Fruit fly (Drosophila melanogaster) whole organism, embryonic: Measurements from ENCODE around the gene fusl.
A peak's percentile ranks its signal among the peaks of the same experiment; 100 is the strongest.

ENCODE experiments used
- CG10321 ChIP-seq: fragments of 200-800 bp; sonication (Bioruptor generic); IDR thresholded peaks from 2 replicates; pipeline ENCODE4 v1.3.6; 2022; ENCODE audit warnings: missing biosample characterization, missing genetic modification characterization
- CG10979 ChIP-seq: fragments of 200-800 bp; sonication (Bioruptor generic); optimal IDR thresholded peaks from 2 replicates; lab custom pipeline; 2018; ENCODE audit warnings: missing biosample characterization, mild to moderate bottlenecking, missing genetic modification characterization, moderate library complexity
- CG11247 ChIP-seq: fragments of 200-800 bp; sonication (Bioruptor generic); IDR thresholded peaks from 2 replicates; pipeline ENCODE4 v1.3.6; 2022; ENCODE audit warnings: missing biosample characterization, missing genetic modification characterization
- CG12071 ChIP-seq: fragments of 200-800 bp; sonication (Bioruptor generic); optimal IDR thresholded peaks from 3 replicates; lab custom pipeline; 2018; ENCODE audit warnings: missing biosample characterization, mild to moderate bottlenecking, missing genetic modification characterization
- CG13775 ChIP-seq: fragments of 200-800 bp; sonication (Bioruptor generic); optimal IDR thresholded peaks from 3 replicates; lab custom pipeline; 2017; ENCODE audit warnings: missing biosample characterization, mild to moderate bottlenecking, missing genetic modification characterization
- CG1647 ChIP-seq: fragments of 200-800 bp; sonication (Bioruptor generic); optimal IDR thresholded peaks from 3 replicates; lab custom pipeline; 2016; ENCODE audit warnings: missing biosample characterization, missing genetic modification characterization
- CG16779 ChIP-seq: fragments of 200-800 bp; sonication (Bioruptor generic); IDR thresholded peaks from 2 replicates; pipeline ENCODE4 v1.3.6; 2022; ENCODE audit warnings: missing biosample characterization, missing genetic modification characterization
- CG16813 ChIP-seq: fragments of 200-800 bp; sonication (Bioruptor generic); IDR thresholded peaks from 3 replicates; pipeline ENCODE4 v1.3.6; 2022; ENCODE audit warnings: missing biosample characterization, missing genetic modification characterization; ENCODE audit not compliant: partially characterized antibody
- CG16815 ChIP-seq: fragments of 200-800 bp; sonication (Bioruptor generic); optimal IDR thresholded peaks from 3 replicates; lab custom pipeline; 2017; ENCODE audit warnings: missing biosample characterization, mild to moderate bottlenecking, missing genetic modification characterization
- CG17359 ChIP-seq: fragments of 200-800 bp; sonication (Bioruptor generic); optimal IDR thresholded peaks from 3 replicates; lab custom pipeline; 2018; ENCODE audit warnings: missing biosample characterization, mild to moderate bottlenecking, missing genetic modification characterization, moderate library complexity
- CG18599 ChIP-seq: fragments of 200-800 bp; sonication (Bioruptor generic); optimal IDR thresholded peaks from 3 replicates; lab custom pipeline; 2017; ENCODE audit warnings: missing biosample characterization, missing genetic modification characterization, mild to moderate bottlenecking, moderate library complexity, missing genetic modification reagents
- CG43689 ChIP-seq: fragments of 200-800 bp; sonication (Bioruptor generic); IDR thresholded peaks from 2 replicates; pipeline ENCODE4 v1.3.6; 2022; ENCODE audit warnings: missing biosample characterization, missing genetic modification characterization
- CG4617 ChIP-seq: fragments of 200-800 bp; sonication (Bioruptor generic); optimal IDR thresholded peaks from 3 replicates; lab custom pipeline; 2016; ENCODE audit warnings: missing biosample characterization, missing genetic modification characterization, borderline replicate concordance
- CG6272 ChIP-seq: fragments of 200-800 bp; sonication (Bioruptor generic); IDR thresholded peaks from 2 replicates; pipeline ENCODE4 v1.3.6; 2022; ENCODE audit warnings: missing biosample characterization, missing genetic modification characterization
- CG7987 ChIP-seq: fragments of 200-800 bp; sonication (Bioruptor generic); optimal IDR thresholded peaks from 2 replicates; lab custom pipeline; 2018; ENCODE audit warnings: missing biosample characterization, mild to moderate bottlenecking, missing genetic modification characterization, moderate library complexity
- Dref ChIP-seq: fragments of 200-800 bp; sonication (Bioruptor generic); IDR thresholded peaks from 2 replicates; pipeline ENCODE4 v1.3.6; 2022; ENCODE audit warnings: missing biosample characterization, missing genetic modification characterization
- Drgx ChIP-seq: fragments of 200-800 bp; sonication (Bioruptor generic); IDR thresholded peaks from 2 replicates; pipeline ENCODE4 v1.3.6; 2022; ENCODE audit warnings: missing biosample characterization, missing genetic modification characterization
- E2f1 ChIP-seq: fragments of 200-800 bp; sonication (Bioruptor generic); IDR thresholded peaks from 2 replicates; pipeline ENCODE4 v1.3.6; 2022; ENCODE audit warnings: missing biosample characterization, missing genetic modification characterization
- HLHmδ ChIP-seq: fragments of 200-800 bp; sonication (Bioruptor generic); optimal IDR thresholded peaks from 2 replicates; lab custom pipeline; 2018; ENCODE audit warnings: missing biosample characterization, mild to moderate bottlenecking, missing genetic modification characterization, moderate library complexity
- Max ChIP-seq: fragments of 200-800 bp; sonication (Bioruptor generic); optimal IDR thresholded peaks from 2 replicates; lab custom pipeline; 2016; ENCODE audit warnings: missing biosample characterization, mild to moderate bottlenecking, missing genetic modification characterization
- Myb ChIP-seq: fragments of 200-800 bp; sonication (Bioruptor generic); optimal IDR thresholded peaks from 2 replicates; lab custom pipeline; 2016; ENCODE audit warnings: missing biosample characterization, missing genetic modification characterization
- Oaz ChIP-seq: fragments of 200-800 bp; sonication (Bioruptor generic); IDR thresholded peaks from 2 replicates; pipeline ENCODE4 v1.3.6; 2022; ENCODE audit warnings: missing biosample characterization, missing genetic modification characterization
- PHDP ChIP-seq: fragments of 200-800 bp; sonication (Bioruptor generic); optimal IDR thresholded peaks from 3 replicates; lab custom pipeline; 2018; ENCODE audit warnings: missing biosample characterization, mild to moderate bottlenecking, missing genetic modification characterization, moderate library complexity
- Sry-β ChIP-seq: fragments of 200-800 bp; sonication (Bioruptor generic); optimal IDR thresholded peaks from 2 replicates; lab custom pipeline; 2018; ENCODE audit warnings: missing biosample characterization, mild to moderate bottlenecking, missing genetic modification characterization, moderate library complexity
- Xrp1 ChIP-seq: fragments of 200-800 bp; sonication (Bioruptor generic); IDR thresholded peaks from 2 replicates; pipeline ENCODE4 v1.3.6; 2022; ENCODE audit warnings: missing biosample characterization, missing genetic modification characterization
- ato ChIP-seq: fragments of 200-800 bp; sonication (Bioruptor generic); IDR thresholded peaks from 2 replicates; pipeline ENCODE4 v1.3.6; 2022; ENCODE audit warnings: missing biosample characterization, missing genetic modification characterization; ENCODE audit not compliant: partially characterized antibody
- bsh ChIP-seq, 2 experiments: fragments of 200-800 bp; sonication (Bioruptor generic); optimal IDR thresholded peaks; 2 replicates each; lab custom pipeline; 2017 to 2018; ENCODE audit warnings: mild to moderate bottlenecking in 2 of 2, missing biosample characterization in 2 of 2, missing genetic modification characterization in 2 of 2, moderate library complexity in 1 of 2
- cg ChIP-seq: fragments of 200-800 bp; sonication (Bioruptor generic); optimal IDR thresholded peaks from 3 replicates; lab custom pipeline; 2019; ENCODE audit warnings: missing biosample characterization, mild to moderate bottlenecking, missing genetic modification characterization, moderate library complexity
- da ChIP-seq: fragments of 200-800 bp; sonication (Bioruptor generic); optimal IDR thresholded peaks from 2 replicates; lab custom pipeline; 2016; ENCODE audit warnings: missing biosample characterization, missing genetic modification characterization
- disco-r ChIP-seq: fragments of 200-800 bp; sonication (Bioruptor generic); optimal IDR thresholded peaks from 2 replicates; lab custom pipeline; 2016; ENCODE audit warnings: missing biosample characterization, missing genetic modification characterization
- dmrt11E ChIP-seq: fragments of 200-800 bp; sonication (Bioruptor generic); optimal IDR thresholded peaks from 3 replicates; lab custom pipeline; 2018; ENCODE audit warnings: missing biosample characterization, mild to moderate bottlenecking, missing genetic modification characterization, moderate library complexity
- eve ChIP-seq, 2 experiments: fragments of >200 bp; optimal IDR thresholded peaks; 2 replicates each; lab custom pipeline; 2017; ENCODE audit warnings: missing biosample characterization in 2 of 2, missing genetic modification characterization in 2 of 2
- gcm2 ChIP-seq: fragments of 200-800 bp; sonication (Bioruptor generic); optimal IDR thresholded peaks from 2 replicates; lab custom pipeline; 2016; ENCODE audit warnings: missing biosample characterization, missing genetic modification characterization
- lmd ChIP-seq: fragments of 200-800 bp; sonication (Bioruptor generic); IDR thresholded peaks from 2 replicates; pipeline ENCODE4 v1.3.6; 2022; ENCODE audit warnings: missing biosample characterization, missing genetic modification characterization
- mld ChIP-seq: fragments of 200-800 bp; sonication (Bioruptor generic); IDR thresholded peaks from 3 replicates; pipeline ENCODE4 v1.3.6; 2022; ENCODE audit warnings: missing biosample characterization, missing genetic modification characterization; ENCODE audit not compliant: partially characterized antibody
- odd ChIP-seq: fragments of 200-800 bp; sonication (Bioruptor generic); optimal IDR thresholded peaks from 2 replicates; lab custom pipeline; 2017; ENCODE audit warnings: missing biosample characterization, mild to moderate bottlenecking, missing genetic modification characterization
- peb ChIP-seq: fragments of 200-800 bp; sonication (Bioruptor generic); IDR thresholded peaks from 2 replicates; pipeline ENCODE4 v1.3.6; 2022; ENCODE audit warnings: missing biosample characterization, missing genetic modification characterization
- pfk ChIP-seq: fragments of 200-800 bp; sonication (Bioruptor generic); optimal IDR thresholded peaks from 2 replicates; lab custom pipeline; 2018; ENCODE audit warnings: missing biosample characterization, mild to moderate bottlenecking, missing genetic modification characterization, moderate library complexity
- pita ChIP-seq: fragments of 200-800 bp; sonication (Bioruptor generic); optimal IDR thresholded peaks from 2 replicates; lab custom pipeline; 2017; ENCODE audit warnings: missing biosample characterization, mild to moderate bottlenecking, missing genetic modification characterization
- repo ChIP-seq: fragments of 200-800 bp; sonication (Bioruptor generic); optimal IDR thresholded peaks from 2 replicates; lab custom pipeline; 2016; ENCODE audit warnings: missing biosample characterization, missing genetic modification characterization
- rib ChIP-seq: fragments of 200-800 bp; sonication (Bioruptor generic); IDR thresholded peaks from 2 replicates; pipeline ENCODE4 v1.3.6; 2022; ENCODE audit warnings: missing biosample characterization, missing genetic modification characterization
- seq ChIP-seq: fragments of 200-800 bp; sonication (Bioruptor generic); IDR thresholded peaks from 2 replicates; pipeline ENCODE4 v1.3.6; 2022; ENCODE audit warnings: missing biosample characterization, missing genetic modification characterization
- sisA ChIP-seq: fragments of 200-800 bp; sonication (Bioruptor generic); IDR thresholded peaks from 2 replicates; pipeline ENCODE4 v1.3.6; 2022; ENCODE audit warnings: missing biosample characterization, missing genetic modification characterization
- stwl ChIP-seq: fragments of 200-800 bp; sonication (Bioruptor generic); optimal IDR thresholded peaks from 3 replicates; lab custom pipeline; 2018; ENCODE audit warnings: missing biosample characterization, mild to moderate bottlenecking, missing genetic modification characterization, moderate library complexity
- sug ChIP-seq: fragments of 200-800 bp; optimal IDR thresholded peaks from 2 replicates; lab custom pipeline; 2019; ENCODE audit warnings: missing biosample characterization, mild to moderate bottlenecking, missing genetic modification characterization, moderate library complexity
- trem ChIP-seq: fragments of 200-800 bp; optimal IDR thresholded peaks from 3 replicates; lab custom pipeline; 2019; ENCODE audit warnings: missing biosample characterization, mild to moderate bottlenecking, missing genetic modification characterization, moderate library complexity
- twi ChIP-seq: fragments of 200-800 bp; optimal IDR thresholded peaks from 2 replicates; lab custom pipeline; 2019; ENCODE audit warnings: missing biosample characterization, mild to moderate bottlenecking, missing genetic modification characterization, moderate library complexity
- wdn ChIP-seq: fragments of 200-800 bp; sonication (Bioruptor generic); IDR thresholded peaks from 2 replicates; pipeline ENCODE4 v1.3.6; 2022; ENCODE audit warnings: missing biosample characterization, missing genetic modification characterization
- zen2 ChIP-seq: fragments of 200-800 bp; sonication (Bioruptor generic); IDR thresholded peaks from 3 replicates; pipeline ENCODE4 v1.3.6; 2022; ENCODE audit warnings: missing biosample characterization, missing genetic modification characterization; ENCODE audit not compliant: partially characterized antibody

The fusl gene

DNA sequence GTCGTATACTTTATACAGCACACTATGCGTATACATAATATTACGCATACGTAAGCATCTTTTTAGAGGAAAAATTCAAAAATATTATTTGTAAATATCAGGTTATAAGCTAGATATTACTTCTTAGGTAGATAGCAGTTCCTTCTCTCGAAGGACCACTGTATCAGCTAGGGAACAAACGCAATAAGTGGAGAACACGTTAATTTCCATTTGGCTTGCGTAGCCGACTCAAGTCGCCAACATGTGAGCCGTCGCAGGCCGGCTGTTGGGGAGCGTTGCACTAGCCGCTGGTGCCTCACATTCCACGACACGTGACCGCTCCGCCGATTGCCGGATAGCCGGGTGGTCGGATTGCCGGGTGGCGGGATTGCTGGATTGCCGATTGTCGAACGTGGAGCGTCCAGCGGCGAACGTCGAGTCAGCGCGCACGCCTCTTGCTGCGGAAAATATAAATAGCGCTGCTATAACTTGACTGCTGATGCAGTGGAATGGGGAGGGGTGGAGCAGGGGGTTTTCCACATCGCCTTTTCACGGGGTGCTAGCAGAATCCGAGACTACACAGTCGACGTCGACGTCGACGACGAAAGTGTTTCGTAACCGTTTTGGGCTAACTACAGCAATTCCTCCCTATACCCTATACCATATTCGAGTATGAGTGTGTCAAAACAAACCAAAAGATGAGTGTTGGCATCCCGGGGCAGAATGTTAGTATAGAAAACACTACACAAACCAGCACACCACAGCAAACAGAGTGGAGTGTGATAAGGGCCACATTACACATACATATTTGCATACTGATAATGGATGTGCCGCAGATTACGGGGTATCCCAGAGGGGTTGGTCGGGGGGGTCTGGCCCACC, 34.6 kb downstream of the fusl start (continued):
- TF ChIP-seq CG12071 (GFP tag; lab: Kevin White, UChicago) (peak; percentile 64), lmd (no peak), CG4617 (GFP tag; lab: Kevin White, UChicago) (no peak), sug (tag; lab: Kevin White, UChicago) (peak; percentile 4), seq (GFP tag; lab: Robert Waterston, UW) (no peak), wdn (GFP tag; lab: Robert Waterston, UW) (no peak), HLHmδ (GFP tag; lab: Kevin White, UChicago) (peak; percentile 18), rib (GFP tag; lab: Robert Waterston, UW) (no peak), CG16815 (GFP tag; lab: Kevin White, UChicago) (no peak), stwl (tag; lab: Kevin White, UChicago) (no peak), pita (no peak), CG10979 (tag; lab: Kevin White, UChicago) (peak; percentile 69), CG6272 (GFP tag; lab: Robert Waterston, UW) (no peak), CG43689 (no peak), pfk (no peak), dmrt11E (no peak), bsh (GFP tag; optimal IDR thresholded peaks at IDR 0.05; lab: Kevin White, UChicago) (peak in 1 of 2 experiments; percentile 55), cg (no peak), gcm2 (GFP tag; lab: Kevin White, UChicago) (no peak), ato (GFP tag; lab: Robert Waterston, UW) (no peak), E2f1 (GFP tag; lab: Robert Waterston, UW) (0 out of 2 replicates have a peak, but pooled peaks have one; percentile 5), Dref (GFP tag; lab: Robert Waterston, UW) (no peak), CG7987 (GFP tag; lab: Kevin White, UChicago) (peak; percentile 72), mld (GFP tag; lab: Robert Waterston, UW) (no peak), CG10321 (GFP tag; lab: Robert Waterston, UW) (no peak), PHDP (tag; lab: Kevin White, UChicago) (no peak), zen2 (GFP tag; lab: Robert Waterston, UW) (no peak), Drgx (GFP tag; lab: Robert Waterston, UW) (peak; percentile 34; the same call in 1 of the 2 replicates), trem (tag; lab: Kevin White, UChicago) (no peak), odd (GFP tag; lab: Kevin White, UChicago) (no peak), CG13775 (GFP tag; lab: Kevin White, UChicago) (no peak), da (GFP tag; lab: Kevin White, UChicago) (no peak), peb (GFP tag; lab: Robert Waterston, UW) (no peak), CG16779 (GFP tag; lab: Robert Waterston, UW) (no peak), CG18599 (GFP tag; lab: Kevin White, UChicago) (peak; percentile 38), twi (no peak), eve (GFP tag; optimal IDR thresholded peaks at IDR 0.05; lab: Kevin White, UChicago) (no peak), CG17359 (tag; lab: Kevin White, UChicago) (peak; percentile 25), Sry-β (GFP tag; lab: Kevin White, UChicago) (peak; percentile 15), sisA (GFP tag; lab: Robert Waterston, UW) (no peak), Xrp1 (peak; percentile 62; the same call in 1 of the 2 replicates), Myb (GFP tag; lab: Kevin White, UChicago) (no peak), Oaz (GFP tag; lab: Robert Waterston, UW) (no peak), disco-r (GFP tag; lab: Kevin White, UChicago) (no peak), CG16813 (GFP tag; lab: Robert Waterston, UW) (no peak), CG11247 (GFP tag; lab: Robert Waterston, UW) (no peak), Max (no peak), CG1647 (GFP tag; lab: Kevin White, UChicago) (no peak), repo (GFP tag; lab: Kevin White, UChicago) (no peak)
